Fruit fly (Drosophila melanogaster): ENCODE data around the gene Jon66Cii.

Gene Jon66Cii

DNA sequence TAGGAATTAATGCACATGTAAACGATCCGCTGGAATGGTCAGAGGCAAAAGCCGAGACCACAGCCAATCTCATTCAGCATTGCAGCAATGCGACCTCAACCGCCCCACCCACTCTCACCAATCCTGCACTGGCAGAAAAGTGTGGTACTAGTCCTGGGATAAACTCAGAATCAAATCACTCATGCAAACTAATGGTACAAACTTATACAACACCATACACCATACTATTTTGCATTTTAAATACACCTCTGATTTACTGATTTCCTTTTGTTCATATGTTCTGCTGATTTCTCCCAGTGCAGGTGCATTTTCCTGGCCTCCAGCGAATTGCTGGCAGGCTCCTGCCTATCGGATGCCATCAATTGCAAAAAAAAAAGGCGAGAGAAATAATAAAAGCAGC is 25.5 kb upstream of the Jon66Cii start (continued):
- TF ChIP-seq CG10669 (GFP tag; optimal IDR thresholded peaks at IDR 0.05) (peak; percentile 54), dac (GFP tag; optimal IDR thresholded peaks at IDR 0.05) (peak; percentile 90), OdsH (GFP tag; optimal IDR thresholded peaks at IDR 0.05) (peak; percentile 82), Hr39 (GFP tag; optimal IDR thresholded peaks at IDR 0.05) (peak; percentile 40), CG31627 (GFP tag; optimal IDR thresholded peaks at IDR 0.05) (peak; percentile 33), salr (GFP tag; optimal IDR thresholded peaks at IDR 0.05) (peak; percentile 43 to 72), net (GFP tag; optimal IDR thresholded peaks at IDR 0.05) (peak; percentile 81), CG8319 (GFP tag; optimal IDR thresholded peaks at IDR 0.05) (peak; percentile 31), CG1621 (tag; optimal IDR thresholded peaks at IDR 0.05) (peak; percentile 61), cyc (GFP tag; optimal IDR thresholded peaks at IDR 0.05) (peak; percentile 29), CG34406 (GFP tag; optimal IDR thresholded peaks at IDR 0.05) (peak; percentile 49), CG11762 (GFP tag; optimal IDR thresholded peaks at IDR 0.05; ENCODE audit: insufficient read depth) (peak; percentile 69), CG11902 (GFP tag; optimal IDR thresholded peaks at IDR 0.05) (no peak), CG4318 (GFP tag; optimal IDR thresholded peaks at IDR 0.05) (peak; percentile 89), ss (GFP tag; optimal IDR thresholded peaks at IDR 0.05) (no peak), vri (GFP tag; optimal IDR thresholded peaks at IDR 0.05) (no peak), CG9139 (GFP tag; optimal IDR thresholded peaks at IDR 0.05) (peak; percentile 36), Ets21C (GFP tag; optimal IDR thresholded peaks at IDR 0.05) (no peak), achi (GFP tag; optimal IDR thresholded peaks at IDR 0.05) (peak; percentile 82), Blimp-1 (GFP tag; optimal IDR thresholded peaks at IDR 0.05) (no peak), dsx (GFP tag; optimal IDR thresholded peaks at IDR 0.05; ENCODE audit: poor library complexity, severe bottlenecking) (peak; percentile 55), Sox102F (GFP tag; optimal IDR thresholded peaks at IDR 0.05) (peak; percentile 12), CG6854 (GFP tag; optimal IDR thresholded peaks at IDR 0.05) (no peak), CG11294 (GFP tag; IDR thresholded peaks at IDR 0.05) (peak; percentile 84), Smox (GFP tag; optimal IDR thresholded peaks at IDR 0.05) (no peak), CG32006 (GFP tag; optimal IDR thresholded peaks at IDR 0.05) (peak; percentile 92), Hr4 (GFP tag; optimal IDR thresholded peaks at IDR 0.05) (peak; percentile 95), topi (GFP tag; optimal IDR thresholded peaks at IDR 0.05) (peak; percentile 54), eg (GFP tag; IDR thresholded peaks at IDR 0.05) (peak; percentile 95), esn (GFP tag; optimal IDR thresholded peaks at IDR 0.05) (peak; percentile 51), svp (GFP tag) (no peak), lz (GFP tag; optimal IDR thresholded peaks at IDR 0.05) (peak; percentile 64), fd85E (GFP tag; optimal IDR thresholded peaks at IDR 0.05) (no peak), CG8119 (GFP tag; IDR thresholded peaks at IDR 0.05) (peak; percentile 93), CG6276 (GFP tag; optimal IDR thresholded peaks at IDR 0.05) (peak; percentile 89), CG6792 (GFP tag; optimal IDR thresholded peaks at IDR 0.05) (peak; percentile 53), CG3919 (GFP tag; optimal IDR thresholded peaks at IDR 0.05) (peak; percentile 82), CG6163 (GFP tag; IDR thresholded peaks at IDR 0.05) (peak; percentile 94), Met (GFP tag; optimal IDR thresholded peaks at IDR 0.05) (no peak)

DNA sequence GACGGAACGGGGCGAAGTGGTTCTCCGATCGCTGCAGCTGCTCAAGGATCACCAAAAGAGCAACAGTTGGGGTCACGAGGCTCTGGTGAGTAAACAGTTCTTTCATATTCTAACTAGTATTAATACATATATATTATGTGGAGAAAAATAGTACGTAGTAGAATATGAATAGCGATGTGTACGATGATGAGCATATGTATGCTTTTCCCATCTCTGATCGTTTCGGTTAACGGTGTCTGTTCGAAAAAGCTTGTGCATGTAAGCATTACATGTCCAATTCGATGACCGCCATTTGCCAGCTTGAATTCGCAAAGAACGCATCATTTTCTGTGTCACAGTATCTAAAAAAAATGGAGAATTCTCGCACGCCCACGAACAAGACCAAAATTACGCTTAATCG is 19.3 kb upstream of the Jon66Cii start, which contains the start of the genes Oseg1 and mtrm:
TSS of gene Oseg1 (minus strand) at position 101 of the 400 bp plus-strand sequence.
TSS of gene mtrm (plus strand) at position 288 of the 400 bp plus-strand sequence.
- TF ChIP-seq Ets96B (tag; optimal IDR thresholded peaks at IDR 0.05) (no peak), lz (GFP tag; optimal IDR thresholded peaks at IDR 0.05) (no peak), CG7368 (GFP tag; optimal IDR thresholded peaks at IDR 0.05) (no peak), CG6163 (GFP tag; IDR thresholded peaks at IDR 0.05) (no peak), topi (GFP tag; optimal IDR thresholded peaks at IDR 0.05) (no peak), fd59A (GFP tag; optimal IDR thresholded peaks at IDR 0.05) (no peak), OdsH (GFP tag; optimal IDR thresholded peaks at IDR 0.05) (no peak), Ets21C (GFP tag; optimal IDR thresholded peaks at IDR 0.05) (no peak)
